Worm (Caenorhabditis elegans) whole organism, young adult: ENCODE measurements around the gene C05G5.1.

Experiments used
- lag-1 ChIP-seq: fragments of 200-800 bp; sonication (Bioruptor generic); IDR thresholded peaks from 2 replicates; pipeline ENCODE4 v1.3.6; 2022; ENCODE audit warnings: missing genetic modification reagents, missing genetic modification characterization, missing compliant biosample characterization
- lsl-1 ChIP-seq: fragments of 200-800 bp; sonication (Bioruptor generic); optimal IDR thresholded peaks from 2 replicates; lab custom pipeline; 2018; ENCODE audit warnings: mild to moderate bottlenecking, missing genetic modification characterization, moderate library complexity, missing compliant biosample characterization

- TF ChIP-seq lag-1 (GFP tag; lab: Robert Waterston, UW) (no peak), lsl-1 (no peak)
Observed at ce11 chrX:14721098-14721497, 18.8 kb downstream of the C05G5.1 start, which contains the start of gene F33C8.2.
